Worm (Caenorhabditis elegans): Measurements from ENCODE around the gene K01D12.7.
A peak's percentile ranks its signal among the peaks of the same experiment; 100 is the strongest.

K01D12.7 gene

DNA sequence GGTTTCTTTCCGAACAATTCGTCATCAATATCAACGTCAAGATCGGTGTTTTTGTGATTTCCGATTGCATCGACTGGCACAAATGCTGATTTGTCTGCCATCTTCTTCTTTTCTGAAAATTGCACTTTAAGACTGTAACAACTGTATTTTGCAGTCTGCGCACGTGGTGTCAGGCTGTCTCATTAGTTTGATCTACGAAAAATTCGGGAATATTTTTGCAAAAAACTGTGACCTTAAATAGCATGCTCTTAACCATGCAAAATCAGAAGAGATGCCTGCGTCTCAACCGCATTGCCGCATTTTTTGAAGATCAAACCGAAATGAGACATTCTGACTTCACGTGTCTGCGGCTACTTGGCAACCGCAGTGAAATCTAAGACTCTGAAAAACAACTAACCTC is at the start of gene K01D12.7:
TSS of gene K01D12.7 (minus strand) at position 101 of the 400 bp plus-strand sequence.
- TF ChIP-seq hnd-1 (tag; optimal IDR thresholded peaks at IDR 0.05) (no peak), tbx-37 (GFP tag; conservative IDR thresholded peaks at IDR 0.05) (no peak), ama-1 (optimal IDR thresholded peaks at IDR 0.05) (no peak), flt-1 (GFP tag; IDR thresholded peaks at IDR 0.05) (no peak), B0310.2 (tag; optimal IDR thresholded peaks at IDR 0.05) (no peak), aly-1 (tag; optimal IDR thresholded peaks at IDR 0.05) (no peak), ceh-36 (tag; optimal IDR thresholded peaks at IDR 0.05) (no peak), tra-4 (tag; optimal IDR thresholded peaks at IDR 0.05) (no peak), ets-7 (tag; optimal IDR thresholded peaks at IDR 0.05) (no peak), hmg-4 (GFP tag; optimal IDR thresholded peaks at IDR 0.05) (no peak), sea-1 (GFP tag; conservative IDR thresholded peaks at IDR 0.05) (no peak), hmbx-1 (tag; optimal IDR thresholded peaks at IDR 0.05) (no peak), tbx-11 (GFP tag; IDR thresholded peaks at IDR 0.05) (no peak), pes-1 (GFP tag; IDR thresholded peaks at IDR 0.05) (no peak)

DNA sequence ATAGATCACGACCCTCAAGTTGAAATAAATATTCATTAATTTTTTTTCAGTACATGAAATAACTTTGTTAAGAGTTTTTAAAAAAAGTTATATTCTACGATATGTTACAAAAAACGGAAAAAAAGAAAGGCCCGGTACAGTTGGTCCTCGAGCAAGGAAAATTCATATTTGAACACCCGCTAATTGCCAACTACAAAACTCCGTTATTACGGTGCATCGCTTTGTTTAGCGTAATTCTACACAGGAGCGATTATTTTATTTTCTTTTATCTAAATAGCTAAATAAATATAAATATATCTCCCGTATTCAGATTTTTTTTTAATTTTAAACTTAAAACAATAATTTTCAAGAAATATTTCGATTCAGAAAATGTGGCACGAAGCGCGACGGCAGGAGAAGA is 49.2 kb upstream of the K01D12.7 start, which contains the start of gene F28C1.1:
TSS of gene F28C1.1 (plus strand) at position 365 of the 400 bp plus-strand sequence.
- no peak for TF ChIP-seq hmbx-1 (tag; optimal IDR thresholded peaks at IDR 0.05)
- no peak for TF ChIP-seq ceh-13 (GFP tag; optimal IDR thresholded peaks at IDR 0.05)
- peak; percentile 17 for TF ChIP-seq F13C5.2 (tag; optimal IDR thresholded peaks at IDR 0.05)

DNA sequence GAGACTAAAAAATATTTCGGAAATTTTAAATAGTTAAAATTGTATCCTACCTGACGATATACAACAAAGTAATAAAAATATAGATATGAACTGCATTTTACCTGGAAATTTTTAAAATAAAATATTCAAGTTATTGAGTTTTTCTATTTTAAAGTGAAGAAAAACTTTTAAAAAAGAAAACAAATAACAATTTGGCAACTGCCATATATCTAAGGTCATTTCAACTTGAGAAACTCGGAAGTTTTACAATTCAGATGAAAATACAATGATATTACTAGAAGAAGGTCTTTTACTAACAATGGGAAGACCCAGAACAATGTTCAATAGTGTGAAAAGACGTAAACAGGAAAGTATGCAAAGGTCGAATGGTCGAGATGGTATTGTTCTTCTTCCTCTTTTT is 48.6 kb upstream of the K01D12.7 start, which contains the start of gene C54D10.10:
TSS of gene C54D10.10 (minus strand) at position 101 of the 400 bp plus-strand sequence.
- TF ChIP-seq ets-7 (tag; optimal IDR thresholded peaks at IDR 0.05) (no peak), hnd-1 (tag; optimal IDR thresholded peaks at IDR 0.05) (no peak), flt-1 (GFP tag; IDR thresholded peaks at IDR 0.05) (no peak), hmbx-1 (tag; optimal IDR thresholded peaks at IDR 0.05) (no peak), aly-1 (tag; optimal IDR thresholded peaks at IDR 0.05) (no peak), tra-4 (tag; optimal IDR thresholded peaks at IDR 0.05) (no peak), ama-1 (optimal IDR thresholded peaks at IDR 0.05) (no peak), ceh-36 (tag; optimal IDR thresholded peaks at IDR 0.05) (no peak), tbx-11 (GFP tag; IDR thresholded peaks at IDR 0.05) (no peak), F13C5.2 (tag; optimal IDR thresholded peaks at IDR 0.05) (no peak), B0310.2 (tag; optimal IDR thresholded peaks at IDR 0.05) (no peak), tbx-37 (GFP tag; conservative IDR thresholded peaks at IDR 0.05) (no peak), pes-1 (GFP tag; IDR thresholded peaks at IDR 0.05) (no peak), scrt-1 (GFP tag; IDR thresholded peaks at IDR 0.05) (no peak), sea-1 (GFP tag; conservative IDR thresholded peaks at IDR 0.05) (no peak), hmg-4 (GFP tag; optimal IDR thresholded peaks at IDR 0.05) (no peak), ceh-13 (GFP tag; optimal IDR thresholded peaks at IDR 0.05) (no peak)

DNA sequence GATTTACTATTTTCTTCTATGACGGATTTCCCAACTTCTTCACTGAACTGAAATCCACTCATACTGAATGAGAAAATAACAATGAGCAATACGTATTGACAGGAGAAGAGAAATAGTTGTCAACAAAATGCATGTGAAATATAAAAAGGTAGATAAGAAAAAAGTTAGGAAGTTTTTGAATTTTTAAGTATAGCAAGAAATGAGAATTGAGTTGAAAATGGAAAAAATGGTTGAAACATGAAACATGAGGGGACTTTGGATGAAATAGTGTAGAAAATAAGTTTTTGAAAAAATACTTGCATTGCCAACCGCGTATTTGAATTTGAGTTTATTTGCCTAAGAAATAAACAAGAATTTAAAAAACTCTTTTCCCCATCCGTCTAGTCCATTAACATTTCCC is 45.6 kb upstream of the K01D12.7 start, which contains the start of the genes pals-38 and C54D10.9:
TSS of gene pals-38 (minus strand) at position 101 of the 400 bp plus-strand sequence.
TSS of gene C54D10.9 (plus strand) at position 259 of the 400 bp plus-strand sequence.
- TF ChIP-seq hmbx-1 (tag; optimal IDR thresholded peaks at IDR 0.05) (no peak), B0310.2 (tag; optimal IDR thresholded peaks at IDR 0.05) (no peak), pes-1 (GFP tag; IDR thresholded peaks at IDR 0.05) (no peak), scrt-1 (GFP tag; IDR thresholded peaks at IDR 0.05) (no peak), tbx-37 (GFP tag; conservative IDR thresholded peaks at IDR 0.05) (no peak)

DNA sequence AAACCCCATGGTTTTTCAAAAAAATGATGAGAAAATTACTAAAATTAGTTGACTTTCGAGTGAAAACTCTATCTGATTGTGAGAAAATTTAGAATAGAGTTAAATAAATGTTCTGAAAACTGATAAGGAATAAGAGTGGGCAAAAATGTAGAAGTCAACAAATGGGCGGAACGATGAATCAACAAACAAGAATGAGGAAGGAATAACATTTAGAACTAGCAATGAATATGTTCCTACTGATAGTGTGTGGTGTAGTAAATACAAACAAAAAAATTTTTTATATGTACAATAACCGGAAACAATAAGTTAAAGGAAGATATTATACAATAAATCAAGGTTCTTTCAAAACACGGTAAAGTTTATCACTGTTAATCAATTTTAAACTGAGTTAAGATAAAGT is 42.5 kb upstream of the K01D12.7 start, which contains the start of gene pals-39:
TSS of gene pals-39 (minus strand) at position 101 of the 400 bp plus-strand sequence.
- no peak for TF ChIP-seq scrt-1 (GFP tag; IDR thresholded peaks at IDR 0.05)
- no peak for TF ChIP-seq ceh-36 (tag; optimal IDR thresholded peaks at IDR 0.05)
- no peak for TF ChIP-seq tra-4 (tag; optimal IDR thresholded peaks at IDR 0.05)
- TF ChIP-seq B0310.2 (tag; optimal IDR thresholded peaks at IDR 0.05), result no peak
- TF ChIP-seq pes-1 (GFP tag; IDR thresholded peaks at IDR 0.05), result no peak
- TF ChIP-seq aly-1 (tag; optimal IDR thresholded peaks at IDR 0.05), result no peak
- no peak for TF ChIP-seq hmbx-1 (tag; optimal IDR thresholded peaks at IDR 0.05)

DNA sequence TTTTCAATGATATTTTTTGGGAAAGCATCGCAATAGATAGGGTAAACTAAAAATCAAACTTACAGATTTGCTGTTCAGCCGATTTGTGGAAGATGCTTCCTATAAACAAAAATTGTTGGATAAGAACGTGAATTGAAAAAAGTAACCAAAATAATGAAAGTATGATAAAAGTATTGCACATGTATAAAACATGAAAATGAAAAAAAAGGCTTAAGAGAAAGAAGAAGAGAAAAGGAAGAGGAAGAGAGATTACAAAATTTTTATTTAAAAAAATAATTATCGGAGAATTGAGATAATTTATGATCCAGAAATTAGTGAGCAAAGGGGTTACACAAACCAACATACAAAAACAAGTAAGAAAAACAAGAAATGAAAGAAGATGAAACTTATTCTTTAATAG is 40.1 kb upstream of the K01D12.7 start, which contains the start of gene pals-37:
TSS of gene pals-37 (minus strand) at position 101 of the 400 bp plus-strand sequence.
- TF ChIP-seq ets-7 (tag; optimal IDR thresholded peaks at IDR 0.05), result no peak
- no peak for TF ChIP-seq ama-1 (optimal IDR thresholded peaks at IDR 0.05)
- no peak for TF ChIP-seq sea-1 (GFP tag; conservative IDR thresholded peaks at IDR 0.05)
- TF ChIP-seq tra-4 (tag; optimal IDR thresholded peaks at IDR 0.05), result no peak
- no peak for TF ChIP-seq ceh-13 (GFP tag; optimal IDR thresholded peaks at IDR 0.05)
- no peak for TF ChIP-seq tbx-11 (GFP tag; IDR thresholded peaks at IDR 0.05)
- TF ChIP-seq hmg-4 (GFP tag; optimal IDR thresholded peaks at IDR 0.05), result no peak
- TF ChIP-seq scrt-1 (GFP tag; IDR thresholded peaks at IDR 0.05), result no peak
- TF ChIP-seq tbx-37 (GFP tag; conservative IDR thresholded peaks at IDR 0.05), result no peak
- TF ChIP-seq B0310.2 (tag; optimal IDR thresholded peaks at IDR 0.05), result no peak
- no peak for TF ChIP-seq flt-1 (GFP tag; IDR thresholded peaks at IDR 0.05)
- TF ChIP-seq ceh-36 (tag; optimal IDR thresholded peaks at IDR 0.05), result no peak
- no peak for TF ChIP-seq F13C5.2 (tag; optimal IDR thresholded peaks at IDR 0.05)
- no peak for TF ChIP-seq pes-1 (GFP tag; IDR thresholded peaks at IDR 0.05)
- no peak for TF ChIP-seq aly-1 (tag; optimal IDR thresholded peaks at IDR 0.05)
- no peak for TF ChIP-seq hmbx-1 (tag; optimal IDR thresholded peaks at IDR 0.05)
- no peak for TF ChIP-seq hnd-1 (tag; optimal IDR thresholded peaks at IDR 0.05)

DNA sequence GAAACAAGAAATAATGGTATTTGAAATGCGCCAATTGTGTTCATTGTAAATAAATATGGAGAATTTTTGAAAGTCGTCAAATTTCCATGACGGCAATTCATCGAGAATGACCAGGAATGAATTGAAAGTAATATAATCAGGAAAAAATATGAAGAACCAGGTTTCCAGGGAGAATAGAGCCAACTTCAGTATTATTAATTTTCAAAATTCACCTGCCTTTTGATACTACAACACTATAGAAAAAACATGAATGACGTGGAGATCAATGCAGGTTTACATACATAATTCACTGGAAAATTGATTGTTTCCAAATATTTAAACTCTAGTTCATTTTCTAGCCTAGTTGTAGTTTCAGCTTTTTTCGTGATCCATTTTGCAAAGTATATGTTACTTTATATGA is 32.4 kb upstream of the K01D12.7 start, which contains the start of gene srh-25:
TSS of gene srh-25 (minus strand) at position 101 of the 400 bp plus-strand sequence.
- TF ChIP-seq tra-4 (tag; optimal IDR thresholded peaks at IDR 0.05), result no peak

DNA sequence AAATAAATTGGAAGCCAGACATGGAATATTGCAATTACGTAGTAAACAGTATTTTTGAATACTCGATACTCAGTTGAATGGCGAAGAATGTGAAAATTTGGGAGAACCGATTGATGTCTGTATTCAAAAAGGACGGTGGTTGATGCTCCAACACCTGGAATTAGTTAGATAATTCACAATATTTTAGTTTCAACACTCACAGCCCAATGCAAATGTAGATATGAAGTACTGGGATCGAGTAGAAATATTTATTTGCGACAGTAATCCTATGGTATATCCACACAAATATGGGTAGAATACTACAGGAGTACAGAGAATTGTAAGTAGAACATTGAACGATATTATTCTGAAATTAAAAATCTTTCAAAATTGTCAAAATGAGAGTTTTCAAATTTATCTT is 31.8 kb upstream of the K01D12.7 start:
- TF ChIP-seq sea-1 (GFP tag; conservative IDR thresholded peaks at IDR 0.05) (no peak), tra-4 (tag; optimal IDR thresholded peaks at IDR 0.05) (no peak), ceh-36 (tag; optimal IDR thresholded peaks at IDR 0.05) (no peak), ama-1 (optimal IDR thresholded peaks at IDR 0.05) (no peak), aly-1 (tag; optimal IDR thresholded peaks at IDR 0.05) (no peak), tbx-37 (GFP tag; conservative IDR thresholded peaks at IDR 0.05) (no peak), ceh-13 (GFP tag; optimal IDR thresholded peaks at IDR 0.05) (no peak), scrt-1 (GFP tag; IDR thresholded peaks at IDR 0.05) (no peak), ets-7 (tag; optimal IDR thresholded peaks at IDR 0.05) (no peak), F13C5.2 (tag; optimal IDR thresholded peaks at IDR 0.05) (no peak)
